Worm (Caenorhabditis elegans) whole organism, late embryonic: Measurements from ENCODE around the gene F53E10.6.

Experiments used
- ama-1 ChIP-seq: fragments of 150-350 bp; optimal IDR thresholded peaks from 2 replicates; lab custom pipeline; 2014
- ceh-2 ChIP-seq: sonication (generic microtip); optimal IDR thresholded peaks from 2 replicates; lab custom pipeline; 2016; ENCODE audit warnings: missing genotype, missing genetic modification characterization, missing compliant biosample characterization
- elt-2 ChIP-seq: sonication (generic microtip); optimal IDR thresholded peaks from 2 replicates; lab custom pipeline; 2016; ENCODE audit warnings: missing genetic modification reagents, missing genetic modification characterization, missing compliant biosample characterization
- hlh-6 ChIP-seq: sonication (generic microtip); optimal IDR thresholded peaks from 2 replicates; lab custom pipeline; 2016; ENCODE audit warnings: missing genotype, missing genetic modification characterization, missing compliant biosample characterization
- madf-2 ChIP-seq: sonication (generic microtip); optimal IDR thresholded peaks from 2 replicates; lab custom pipeline; 2017; ENCODE audit warnings: missing genetic modification characterization, missing compliant biosample characterization
- nfya-1 ChIP-seq: sonication (generic microtip); optimal IDR thresholded peaks from 2 replicates; lab custom pipeline; 2017; ENCODE audit warnings: missing genetic modification characterization, mild to moderate bottlenecking, missing compliant biosample characterization, antibody characterized with exemption, moderate library complexity
- pag-3 ChIP-seq: sonication (generic microtip); optimal IDR thresholded peaks from 2 replicates; lab custom pipeline; 2016; ENCODE audit warnings: missing compliant biosample characterization, missing genetic modification characterization, borderline replicate concordance
- pha-4 ChIP-seq: fragments of 150-350 bp; optimal IDR thresholded peaks from 2 replicates; lab custom pipeline; 2018; ENCODE audit warnings: missing biosample characterization, missing genetic modification reagents, missing genetic modification characterization

DNA sequence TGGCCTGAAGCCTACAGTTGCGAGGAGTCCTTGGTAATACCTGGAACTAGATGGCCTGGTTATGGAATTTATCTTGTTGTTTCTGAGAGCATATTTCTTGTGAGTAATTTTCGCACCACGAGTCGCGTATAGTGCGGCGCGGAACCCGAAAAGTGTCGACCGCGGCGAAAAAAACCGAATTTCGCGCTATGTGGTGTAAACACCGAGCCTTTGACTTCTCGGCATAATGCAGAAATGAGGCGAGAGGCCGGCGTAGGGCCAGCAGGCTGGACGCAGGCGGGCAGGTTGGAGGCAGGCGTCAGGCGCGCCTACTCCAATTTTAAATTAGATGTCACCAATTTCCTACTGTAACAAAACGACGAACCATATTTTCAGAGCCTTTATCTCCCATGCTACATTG lies 27.1 kb downstream of the F53E10.6 start:
- TF ChIP-seq nfya-1 (no peak), pha-4 (tag; lab: Kevin White, UChicago) (no peak), hlh-6 (tag; lab: Kevin White, UChicago) (no peak), elt-2 (tag; lab: Kevin White, UChicago) (no peak), pag-3 (no peak), ama-1 (lab: Kevin White, UChicago) (no peak), madf-2 (tag; lab: Kevin White, UChicago) (no peak), ceh-2 (tag; lab: Kevin White, UChicago) (no peak)
